Fruit fly (Drosophila melanogaster): Measurements from ENCODE around the gene sip1.

DNA sequence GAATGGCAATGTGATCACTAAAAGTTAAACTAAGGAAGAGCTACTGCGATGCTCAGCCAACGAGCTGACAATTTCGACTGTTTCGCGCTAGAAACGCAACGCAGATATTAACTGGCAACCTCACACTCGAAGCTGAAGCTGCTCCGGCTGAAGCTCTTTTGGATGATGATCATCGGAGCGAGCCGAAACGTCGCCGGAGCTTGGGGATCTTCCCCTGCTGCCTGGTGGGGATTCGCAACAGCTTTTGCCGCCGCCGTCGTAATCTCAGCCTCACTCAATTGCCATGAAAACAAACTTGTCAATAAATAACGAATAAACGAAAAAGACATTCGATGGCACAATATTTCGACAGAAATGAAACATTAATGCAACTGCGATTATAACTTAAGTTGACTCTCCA is 45.2 kb downstream of the sip1 start, which contains the start of gene obst-E:
- TF ChIP-seq CTCF (optimal IDR thresholded peaks at IDR 0.05) (no peak), CG8478 (optimal IDR thresholded peaks at IDR 0.05) (no peak)
